Worm (Caenorhabditis elegans) whole organism, L4 larva: ENCODE data around the gene dpy-10.

Source experiments
- lin-1 ChIP-seq: fragments of 200-800 bp; sonication (Bioruptor generic); IDR thresholded peaks from 2 replicates; pipeline ENCODE4 v1.3.6; 2022; ENCODE audit warnings: missing genetic modification reagents, missing genetic modification characterization, missing compliant biosample characterization
- lin-29 ChIP-seq: fragments of 200-800 bp; sonication (Bioruptor generic); IDR thresholded peaks from 2 replicates; pipeline ENCODE4 v1.3.6; 2022; ENCODE audit warnings: missing genetic modification reagents, missing genetic modification characterization, missing compliant biosample characterization
- nhr-28 ChIP-seq: fragments of 150-350 bp; optimal IDR thresholded peaks from 2 replicates; lab custom pipeline; 2014; ENCODE audit warnings: missing biosample characterization, missing genetic modification characterization
- pqm-1 ChIP-seq: sonication (generic microtip); optimal IDR thresholded peaks from 2 replicates; lab custom pipeline; 2017; ENCODE audit warnings: missing biosample characterization, missing genetic modification characterization
- skn-1 ChIP-seq: fragments of 150-350 bp; optimal IDR thresholded peaks from 2 replicates; lab custom pipeline; 2014; ENCODE audit warnings: missing biosample characterization, missing genetic modification characterization
- zip-2 ChIP-seq: fragments of 150-350 bp; optimal IDR thresholded peaks from 2 replicates; lab custom pipeline; 2014; ENCODE audit warnings: missing biosample characterization, missing genetic modification characterization
- ztf-11 ChIP-seq: fragments of 150-350 bp; optimal IDR thresholded peaks from 2 replicates; lab custom pipeline; 2014; ENCODE audit warnings: missing biosample characterization, missing genetic modification characterization

DNA sequence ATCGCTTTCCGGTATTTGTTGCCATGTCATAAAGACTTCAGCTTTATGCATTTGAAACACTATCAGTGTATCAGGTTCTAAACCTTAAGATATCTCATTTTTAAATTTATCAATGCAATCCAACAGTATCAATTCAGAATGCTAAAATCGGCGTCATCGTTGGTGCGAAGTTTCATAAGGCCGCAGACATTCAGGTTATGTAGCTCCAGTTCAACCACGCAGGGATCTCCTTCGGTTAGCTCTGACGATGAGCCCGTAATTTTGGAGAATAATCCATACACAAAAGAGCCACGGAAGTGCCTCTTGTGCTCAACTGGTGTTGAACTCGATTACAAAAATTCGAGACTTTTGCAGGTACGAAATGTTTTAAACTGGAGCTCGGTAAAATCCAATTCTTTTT, 24.0 kb upstream of the dpy-10 start, which contains the start of gene mrps-18.C:
- TF ChIP-seq ztf-11 (tag; lab: Kevin White, UChicago) (no peak), nhr-28 (tag; lab: Kevin White, UChicago) (no peak), zip-2 (tag; lab: Kevin White, UChicago) (no peak), skn-1 (tag; lab: Kevin White, UChicago) (no peak), pqm-1 (tag; lab: Kevin White, UChicago) (no peak), lin-29 (GFP tag; lab: Robert Waterston, UW) (no peak), lin-1 (no peak)
